Worm (Caenorhabditis elegans) whole organism, L3 larva: ENCODE results near the gene F53F4.15.

Experiments
- ZK546.5 ChIP-seq: sonication (generic microtip); optimal IDR thresholded peaks from 2 replicates; lab custom pipeline; 2017; ENCODE audit warnings: missing biosample characterization, missing genetic modification characterization
- aly-2 ChIP-seq: fragments of 150-350 bp; optimal IDR thresholded peaks from 2 replicates; lab custom pipeline; 2014; ENCODE audit warnings: missing biosample characterization, missing genetic modification characterization
- ama-1 ChIP-seq: fragments of 150-350 bp; optimal IDR thresholded peaks from 2 replicates; lab custom pipeline; 2018
- ceh-16 ChIP-seq: sonication (generic microtip); optimal IDR thresholded peaks from 2 replicates; lab custom pipeline; 2017; ENCODE audit warnings: missing biosample characterization, missing genetic modification characterization
- ceh-28 ChIP-seq: fragments of 150-350 bp; optimal IDR thresholded peaks from 2 replicates; lab custom pipeline; 2014; ENCODE audit warnings: missing biosample characterization, missing genetic modification reagents, missing genetic modification characterization
- ceh-82 ChIP-seq: fragments of 150-350 bp; optimal IDR thresholded peaks from 2 replicates; lab custom pipeline; 2014; ENCODE audit warnings: missing biosample characterization, missing genetic modification characterization
- ceh-9 ChIP-seq: sonication (generic microtip); optimal IDR thresholded peaks from 2 replicates; lab custom pipeline; 2018; ENCODE audit warnings: missing biosample characterization, missing genetic modification characterization
- daf-12 ChIP-seq: fragments of 150-350 bp; optimal IDR thresholded peaks from 2 replicates; lab custom pipeline; 2014; ENCODE audit warnings: missing biosample characterization, missing genetic modification reagents, missing genetic modification characterization
- egl-27 ChIP-seq: sonication (generic microtip); optimal IDR thresholded peaks from 4 replicates; lab custom pipeline; 2017; ENCODE audit warnings: missing biosample characterization, missing genetic modification reagents, missing genetic modification characterization
- elt-1 ChIP-seq: fragments of 150-350 bp; optimal IDR thresholded peaks from 2 replicates; lab custom pipeline; 2014; ENCODE audit warnings: missing biosample characterization, missing genetic modification characterization
- elt-2 ChIP-seq: sonication (generic microtip); optimal IDR thresholded peaks from 2 replicates; lab custom pipeline; 2016; ENCODE audit warnings: missing genetic modification reagents, mild to moderate bottlenecking, missing genetic modification characterization, missing compliant biosample characterization
- elt-3 ChIP-seq, 3 experiments: fragments of 150-350 bp in 1 of 3; sonication (generic microtip) in 2 of 3; optimal IDR thresholded peaks; 2 replicates in 2 of 3; 4 replicates in 1 of 3; lab custom pipeline; 2014 to 2017; ENCODE audit warnings: missing biosample characterization in 3 of 3, missing genetic modification characterization in 3 of 3
- fkh-2 ChIP-seq: fragments of 150-350 bp; optimal IDR thresholded peaks from 2 replicates; lab custom pipeline; 2014; ENCODE audit warnings: missing biosample characterization, missing genetic modification reagents, missing genetic modification characterization
- fos-1 ChIP-seq: fragments of 150-350 bp; optimal IDR thresholded peaks from 2 replicates; lab custom pipeline; 2014; ENCODE audit warnings: missing biosample characterization, missing genetic modification characterization
- jun-1 ChIP-seq: fragments of 150-350 bp; optimal IDR thresholded peaks from 2 replicates; lab custom pipeline; 2014; ENCODE audit warnings: missing biosample characterization, missing genetic modification reagents, missing genetic modification characterization
- lin-15B ChIP-seq: fragments of 150-350 bp; optimal IDR thresholded peaks from 2 replicates; lab custom pipeline; 2014; ENCODE audit warnings: missing biosample characterization, missing genetic modification characterization
- mdl-1 ChIP-seq: fragments of 150-350 bp; optimal IDR thresholded peaks from 2 replicates; lab custom pipeline; 2014; ENCODE audit warnings: missing biosample characterization, missing genetic modification characterization
- nhr-11 ChIP-seq: fragments of 150-350 bp; optimal IDR thresholded peaks from 2 replicates; lab custom pipeline; 2014; ENCODE audit warnings: missing biosample characterization, missing genetic modification characterization
- nhr-12 ChIP-seq: fragments of 150-350 bp; optimal IDR thresholded peaks from 2 replicates; lab custom pipeline; 2014; ENCODE audit warnings: missing biosample characterization, missing genetic modification characterization
- nhr-23 ChIP-seq: fragments of 150-350 bp; optimal IDR thresholded peaks from 2 replicates; lab custom pipeline; 2014; ENCODE audit warnings: missing biosample characterization, missing genetic modification reagents, missing genetic modification characterization
- nhr-237 ChIP-seq: fragments of 150-350 bp; optimal IDR thresholded peaks from 2 replicates; lab custom pipeline; 2014; ENCODE audit warnings: missing biosample characterization, missing genetic modification characterization
- nhr-28 ChIP-seq: fragments of 150-350 bp; optimal IDR thresholded peaks from 2 replicates; lab custom pipeline; 2014; ENCODE audit warnings: missing biosample characterization, missing genetic modification characterization
- nhr-43 ChIP-seq: sonication (generic microtip); optimal IDR thresholded peaks from 2 replicates; lab custom pipeline; 2016; ENCODE audit warnings: mild to moderate bottlenecking, missing genetic modification characterization, missing compliant biosample characterization; ENCODE audit not compliant: poor library complexity, severe bottlenecking
- nhr-67 ChIP-seq: fragments of 150-350 bp; optimal IDR thresholded peaks from 2 replicates; lab custom pipeline; 2014; ENCODE audit warnings: missing biosample characterization, missing genetic modification characterization
- nhr-77 ChIP-seq: fragments of 150-350 bp; optimal IDR thresholded peaks from 2 replicates; lab custom pipeline; 2014; ENCODE audit warnings: missing biosample characterization, missing genetic modification characterization
- pha-4 ChIP-seq: fragments of 150-350 bp; optimal IDR thresholded peaks from 2 replicates; lab custom pipeline; 2014; ENCODE audit warnings: missing biosample characterization, missing genetic modification reagents, missing genetic modification characterization
- pqm-1 ChIP-seq: fragments of 150-350 bp; optimal IDR thresholded peaks from 2 replicates; lab custom pipeline; 2017; ENCODE audit warnings: missing biosample characterization, missing genetic modification characterization, inconsistent platforms
- sea-2 ChIP-seq: fragments of 150-350 bp; sonication (generic microtip); optimal IDR thresholded peaks from 4 replicates; lab custom pipeline; 2014; ENCODE audit warnings: missing biosample characterization, missing genetic modification reagents, missing genetic modification characterization
- skn-1 ChIP-seq: fragments of 150-350 bp; optimal IDR thresholded peaks from 2 replicates; lab custom pipeline; 2014; ENCODE audit warnings: missing biosample characterization, missing genetic modification characterization
- snpc-4 ChIP-seq: fragments of 150-350 bp; optimal IDR thresholded peaks from 2 replicates; lab custom pipeline; 2014; ENCODE audit warnings: missing biosample characterization, missing genetic modification characterization
- tbx-2 ChIP-seq: sonication (generic microtip); optimal IDR thresholded peaks from 2 replicates; lab custom pipeline; 2016; ENCODE audit warnings: mild to moderate bottlenecking, missing genetic modification characterization, missing compliant biosample characterization
- unc-62 ChIP-seq: fragments of 150-350 bp; sonication (generic microtip); optimal IDR thresholded peaks from 4 replicates; lab custom pipeline; 2014; ENCODE audit warnings: missing biosample characterization, missing genetic modification reagents, missing genetic modification characterization
- ztf-11 ChIP-seq: fragments of 150-350 bp; optimal IDR thresholded peaks from 2 replicates; lab custom pipeline; 2014; ENCODE audit warnings: missing biosample characterization, missing genetic modification characterization
- ztf-4 ChIP-seq: fragments of 150-350 bp; optimal IDR thresholded peaks from 2 replicates; lab custom pipeline; 2014; ENCODE audit warnings: missing biosample characterization, missing genetic modification characterization

Gene F53F4.15

ce11 chrV:13620676-13621075, at the start of gene F53F4.15:
TSS of gene F53F4.15 (plus strand) at chrV:13620976.
- TF ChIP-seq elt-3 (tag; optimal IDR thresholded peaks at IDR 0.05; lab: Kevin White, UChicago), result no peak
- TF ChIP-seq nhr-43, result no peak

ce11 chrV:13571714-13572258, 49.0 kb upstream of the F53F4.15 start, which contains the start of gene C50B8.4:
TSS of gene C50B8.4 (plus strand) at chrV:13572012.
- TF ChIP-seq nhr-12 (tag; lab: Kevin White, UChicago), result no peak
- TF ChIP-seq snpc-4 (tag; lab: Kevin White, UChicago), result peak; percentile 24
- peak; percentile 64 for TF ChIP-seq pqm-1
- no peak for TF ChIP-seq elt-1 (tag; lab: Kevin White, UChicago)
- peak; percentile 67 for TF ChIP-seq elt-2 (tag; lab: Kevin White, UChicago)
- no peak for TF ChIP-seq jun-1 (tag; lab: Kevin White, UChicago)
- peak; percentile 24 for TF ChIP-seq pha-4 (tag; lab: Kevin White, UChicago)
- no peak for TF ChIP-seq lin-15B

ce11 chrV:13575866-13576265, 44.9 kb upstream of the F53F4.15 start:
- TF ChIP-seq egl-27 (tag; lab: Kevin White, UChicago), result no peak
- TF ChIP-seq fos-1 (tag; lab: Kevin White, UChicago), result no peak
- TF ChIP-seq pha-4 (tag; lab: Kevin White, UChicago), result peak; percentile 75

ce11 chrV:13576828-13577227, 43.9 kb upstream of the F53F4.15 start:
- no peak for TF ChIP-seq ceh-28 (tag; lab: Kevin White, UChicago)
- TF ChIP-seq ztf-11 (tag; lab: Kevin White, UChicago), result no peak
- peak; percentile 71 for TF ChIP-seq elt-2 (tag; lab: Kevin White, UChicago)
- no peak for TF ChIP-seq unc-62 (GFP tag; lab: Kevin White, UChicago)
- no peak for TF ChIP-seq nhr-11 (tag; lab: Kevin White, UChicago)
- TF ChIP-seq daf-12 (tag; lab: Kevin White, UChicago), result no peak
- no peak for TF ChIP-seq nhr-77 (tag; lab: Kevin White, UChicago)
- TF ChIP-seq pqm-1, result peak; percentile 80
- no peak for TF ChIP-seq mdl-1
- TF ChIP-seq nhr-28, result no peak
- no peak for TF ChIP-seq ztf-4 (tag; lab: Kevin White, UChicago)
- TF ChIP-seq ceh-16 (tag; lab: Kevin White, UChicago), result no peak
- TF ChIP-seq nhr-67 (tag; lab: Kevin White, UChicago), result no peak
- TF ChIP-seq nhr-23 (tag; lab: Kevin White, UChicago), result no peak
- no peak for TF ChIP-seq ceh-9 (tag; lab: Kevin White, UChicago)
- TF ChIP-seq sea-2 (GFP tag; lab: Kevin White, UChicago), result no peak
- no peak for TF ChIP-seq ceh-82 (tag; lab: Kevin White, UChicago)
- TF ChIP-seq pha-4 (tag; lab: Kevin White, UChicago), result peak; percentile 86
- TF ChIP-seq ama-1 (lab: Kevin White, UChicago), result no peak
- TF ChIP-seq jun-1 (tag; lab: Kevin White, UChicago), result no peak
- TF ChIP-seq, all 47 proteins: peak for 3

ce11 chrV:13577463-13577862, 43.3 kb upstream of the F53F4.15 start:
- TF ChIP-seq fkh-2 (tag; lab: Kevin White, UChicago), result no peak
- TF ChIP-seq ztf-4 (tag; lab: Kevin White, UChicago), result no peak
- TF ChIP-seq lin-15B, result no peak
- no peak for TF ChIP-seq aly-2 (tag; lab: Kevin White, UChicago)
- TF ChIP-seq ZK546.5 (tag; lab: Kevin White, UChicago), result no peak
- TF ChIP-seq elt-3 (tag; optimal IDR thresholded peaks at IDR 0.05; lab: Kevin White, UChicago), result no peak
- TF ChIP-seq tbx-2 (tag; lab: Kevin White, UChicago), result no peak
- no peak for TF ChIP-seq nhr-237 (tag; lab: Kevin White, UChicago)
- TF ChIP-seq elt-2 (tag; lab: Kevin White, UChicago), result no peak
- TF ChIP-seq ceh-16 (tag; lab: Kevin White, UChicago), result no peak

- TF ChIP-seq ZK546.5 (tag; lab: Kevin White, UChicago) (no peak), nhr-43 (no peak), fkh-2 (tag; lab: Kevin White, UChicago) (no peak), pha-4 (tag; lab: Kevin White, UChicago) (peak; percentile 52), ceh-16 (tag; lab: Kevin White, UChicago) (no peak), elt-2 (tag; lab: Kevin White, UChicago) (peak; percentile 67), skn-1 (tag; lab: Kevin White, UChicago) (no peak)
These were observed 42.1 kb upstream of the F53F4.15 start, which contains the start of gene C50B8.6 for ce11 chrV:13578637-13579036. TSS of gene C50B8.6 (plus strand) at chrV:13578972.
